Fruit fly (Drosophila melanogaster) whole organism, embryonic: ENCODE measurements around the gene CG6414.
A peak's percentile ranks its signal among the peaks of the same experiment; 100 is the strongest.

ENCODE experiments used
- ATbp ChIP-seq: fragments of 200-800 bp; sonication (Bioruptor generic); optimal IDR thresholded peaks from 2 replicates; lab custom pipeline; 2017; ENCODE audit warnings: missing biosample characterization, mild to moderate bottlenecking, missing genetic modification characterization, missing genetic modification reagents
- Awh ChIP-seq: fragments of 200-800 bp; sonication (Bioruptor generic); IDR thresholded peaks from 2 replicates; pipeline ENCODE4, ENCODE4 v1.3.6; 2022; ENCODE audit warnings: missing biosample characterization, missing genetic modification characterization
- BtbVII ChIP-seq: fragments of 200-800 bp; sonication (Bioruptor generic); optimal IDR thresholded peaks from 3 replicates; lab custom pipeline; 2017; ENCODE audit warnings: missing biosample characterization, mild to moderate bottlenecking, missing genetic modification characterization
- Bteb2 ChIP-seq: fragments of 200-800 bp; sonication (Bioruptor generic); optimal IDR thresholded peaks from 2 replicates; lab custom pipeline; 2016; ENCODE audit warnings: missing biosample characterization, missing genetic modification characterization
- CG10565 ChIP-seq: fragments of 200-800 bp; sonication (Bioruptor generic); optimal IDR thresholded peaks from 3 replicates; lab custom pipeline; 2016; ENCODE audit warnings: missing biosample characterization, mild to moderate bottlenecking, missing genetic modification characterization
- CG11456 ChIP-seq: fragments of 200-800 bp; sonication (Bioruptor generic); IDR thresholded peaks from 3 replicates; pipeline ENCODE4 v1.3.6; 2022; ENCODE audit warnings: missing biosample characterization, missing genetic modification characterization
- CG11504 ChIP-seq: fragments of 200-800 bp; sonication (Bioruptor generic); optimal IDR thresholded peaks from 3 replicates; lab custom pipeline; 2019; ENCODE audit warnings: missing biosample characterization, mild to moderate bottlenecking, missing genetic modification characterization, moderate library complexity
- CG12219 ChIP-seq: fragments of 200-800 bp; sonication (Bioruptor generic); optimal IDR thresholded peaks from 3 replicates; lab custom pipeline; 2018; ENCODE audit warnings: missing biosample characterization, mild to moderate bottlenecking, missing genetic modification characterization
- CG14860 ChIP-seq: fragments of 200-800 bp; sonication (Bioruptor generic); IDR thresholded peaks from 3 replicates; pipeline ENCODE4 v1.3.6; 2022; ENCODE audit warnings: missing biosample characterization, missing genetic modification characterization; ENCODE audit not compliant: partially characterized antibody
- CG1603 ChIP-seq: fragments of 200-800 bp; sonication (Bioruptor generic); optimal IDR thresholded peaks from 2 replicates; lab custom pipeline; 2019; ENCODE audit warnings: missing biosample characterization, mild to moderate bottlenecking, missing genetic modification characterization, moderate library complexity
- CG17912 ChIP-seq: fragments of 200-800 bp; sonication (Bioruptor generic); optimal IDR thresholded peaks from 2 replicates; lab custom pipeline; 2018; ENCODE audit warnings: missing biosample characterization, mild to moderate bottlenecking, missing genetic modification characterization
- CG2120 ChIP-seq: fragments of 200-800 bp; sonication (Bioruptor generic); optimal IDR thresholded peaks from 3 replicates; lab custom pipeline; 2016; ENCODE audit warnings: missing biosample characterization, missing genetic modification characterization
- CG2875 ChIP-seq: fragments of 200-800 bp; sonication (Bioruptor generic); optimal IDR thresholded peaks from 2 replicates; lab custom pipeline; 2017; ENCODE audit warnings: missing biosample characterization, mild to moderate bottlenecking, missing genetic modification characterization, missing genetic modification reagents
- CG30403 ChIP-seq: fragments of 200-800 bp; sonication (Bioruptor generic); optimal IDR thresholded peaks from 3 replicates; lab custom pipeline; 2016; ENCODE audit warnings: missing biosample characterization, missing genetic modification characterization
- CG31388 ChIP-seq: fragments of 200-800 bp; sonication (Bioruptor generic); optimal IDR thresholded peaks from 2 replicates; lab custom pipeline; 2016; ENCODE audit warnings: missing biosample characterization, missing genetic modification characterization
- CG43689 ChIP-seq: fragments of 200-800 bp; sonication (Bioruptor generic); IDR thresholded peaks from 2 replicates; pipeline ENCODE4 v1.3.6; 2022; ENCODE audit warnings: missing biosample characterization, missing genetic modification characterization
- CG4820 ChIP-seq: fragments of 200-800 bp; sonication (Bioruptor generic); optimal IDR thresholded peaks from 3 replicates; lab custom pipeline; 2016; ENCODE audit warnings: missing biosample characterization, missing genetic modification characterization
- CG7745 ChIP-seq: fragments of 200-800 bp; sonication (Bioruptor generic); optimal IDR thresholded peaks from 2 replicates; lab custom pipeline; 2018; ENCODE audit warnings: missing biosample characterization, mild to moderate bottlenecking, missing genetic modification characterization, moderate library complexity
- CG9797 ChIP-seq: fragments of 200-800 bp; sonication (Bioruptor generic); optimal IDR thresholded peaks from 3 replicates; lab custom pipeline; 2018; ENCODE audit warnings: missing biosample characterization, mild to moderate bottlenecking, missing genetic modification characterization
- CG9932 ChIP-seq: fragments of 200-800 bp; sonication (Bioruptor generic); IDR thresholded peaks from 2 replicates; pipeline ENCODE4 v1.3.6; 2022; ENCODE audit warnings: missing biosample characterization, missing genetic modification characterization
- Dek ChIP-seq: fragments of 200-800 bp; sonication (Bioruptor generic); optimal IDR thresholded peaks from 3 replicates; lab custom pipeline; 2019; ENCODE audit warnings: missing biosample characterization, mild to moderate bottlenecking, missing genetic modification characterization, moderate library complexity
- Dfd ChIP-seq, 2 experiments: fragments of >200 bp; optimal IDR thresholded peaks; 2 replicates each; lab custom pipeline; 2017; ENCODE audit warnings: missing biosample characterization in 2 of 2, missing genetic modification characterization in 2 of 2
- Drgx ChIP-seq: fragments of 200-800 bp; sonication (Bioruptor generic); IDR thresholded peaks from 2 replicates; pipeline ENCODE4 v1.3.6; 2022; ENCODE audit warnings: missing biosample characterization, missing genetic modification characterization
- HmgZ ChIP-seq: fragments of 200-800 bp; sonication (Bioruptor generic); optimal IDR thresholded peaks from 2 replicates; lab custom pipeline; 2018; ENCODE audit warnings: missing biosample characterization, mild to moderate bottlenecking, missing genetic modification characterization
- Hr3 ChIP-seq: fragments of 200-800 bp; sonication (Bioruptor generic); optimal IDR thresholded peaks from 3 replicates; lab custom pipeline; 2016; ENCODE audit warnings: missing biosample characterization, missing genetic modification characterization
- Hsf ChIP-seq: fragments of 200-800 bp; sonication (Bioruptor generic); optimal IDR thresholded peaks from 3 replicates; lab custom pipeline; 2016; ENCODE audit warnings: missing biosample characterization, missing genetic modification characterization
- Myb ChIP-seq: fragments of 200-800 bp; sonication (Bioruptor generic); optimal IDR thresholded peaks from 2 replicates; lab custom pipeline; 2016; ENCODE audit warnings: missing biosample characterization, missing genetic modification characterization
- Neu2 ChIP-seq: fragments of 200-800 bp; sonication (Bioruptor generic); optimal IDR thresholded peaks from 3 replicates; lab custom pipeline; 2016; ENCODE audit warnings: missing biosample characterization, missing genetic modification characterization, borderline replicate concordance
- Oli ChIP-seq: fragments of 200-800 bp; sonication (Bioruptor generic); optimal IDR thresholded peaks from 2 replicates; lab custom pipeline; 2018; ENCODE audit warnings: missing biosample characterization, mild to moderate bottlenecking, missing genetic modification characterization, moderate library complexity
- ase ChIP-seq: fragments of 200-800 bp; sonication (Bioruptor generic); IDR thresholded peaks from 3 replicates; pipeline ENCODE4 v1.3.6; 2022; ENCODE audit warnings: missing biosample characterization, missing genetic modification characterization
- bbx ChIP-seq: fragments of 200-800 bp; sonication (Bioruptor generic); IDR thresholded peaks from 2 replicates; pipeline ENCODE4 v1.3.6; 2022; ENCODE audit warnings: missing biosample characterization, missing genetic modification characterization; ENCODE audit not compliant: partially characterized antibody
- bigmax ChIP-seq: fragments of 200-800 bp; sonication (Bioruptor generic); optimal IDR thresholded peaks from 2 replicates; lab custom pipeline; 2018; ENCODE audit warnings: missing biosample characterization, mild to moderate bottlenecking, missing genetic modification characterization
- emc ChIP-seq: fragments of 200-800 bp; sonication (Bioruptor generic); optimal IDR thresholded peaks from 2 replicates; lab custom pipeline; 2016; ENCODE audit warnings: missing biosample characterization, missing genetic modification characterization
- ems ChIP-seq: fragments of 200-800 bp; sonication (Bioruptor generic); optimal IDR thresholded peaks from 3 replicates; lab custom pipeline; 2016; ENCODE audit warnings: missing biosample characterization, missing genetic modification characterization
- en ChIP-seq: fragments of 200-800 bp; sonication (Bioruptor generic); optimal IDR thresholded peaks from 2 replicates; lab custom pipeline; 2016; ENCODE audit warnings: missing biosample characterization, missing genetic modification characterization
- ewg ChIP-seq: fragments of 200-800 bp; sonication (Bioruptor generic); optimal IDR thresholded peaks from 3 replicates; lab custom pipeline; 2017; ENCODE audit warnings: mild to moderate bottlenecking, missing biosample characterization, missing genetic modification reagents, missing genetic modification characterization
- fd64A ChIP-seq: fragments of 200-800 bp; sonication (Bioruptor generic); optimal IDR thresholded peaks from 3 replicates; lab custom pipeline; 2018; ENCODE audit warnings: missing biosample characterization, mild to moderate bottlenecking, missing genetic modification characterization
- gro ChIP-seq: fragments of 200-800 bp; sonication (Bioruptor generic); optimal IDR thresholded peaks from 2 replicates; lab custom pipeline; 2016; ENCODE audit warnings: missing biosample characterization, missing genetic modification characterization
- her ChIP-seq: fragments of 200-800 bp; sonication (Bioruptor generic); optimal IDR thresholded peaks from 2 replicates; lab custom pipeline; 2016; ENCODE audit warnings: missing biosample characterization, missing genetic modification characterization
- pan ChIP-seq, 4 experiments: fragments of >200 bp in 3 of 4; fragments of 200-800 bp in 1 of 4; sonication (Bioruptor generic) in 1 of 4; optimal IDR thresholded peaks in 3 of 4; IDR thresholded peaks in 1 of 4; 2 replicates each; pipeline versions ENCODE4 v1.3.6 to Lab custom; 2017 to 2022; ENCODE audit warnings: missing biosample characterization in 2 of 4, missing genetic modification characterization in 2 of 4, mixed read lengths in 1 of 4
- repo ChIP-seq: fragments of 200-800 bp; sonication (Bioruptor generic); optimal IDR thresholded peaks from 2 replicates; lab custom pipeline; 2016; ENCODE audit warnings: missing biosample characterization, missing genetic modification characterization
- ro ChIP-seq: fragments of 200-800 bp; sonication (Bioruptor generic); IDR thresholded peaks from 2 replicates; pipeline ENCODE4 v1.3.6; 2022; ENCODE audit warnings: missing biosample characterization, missing genetic modification characterization
- sqz ChIP-seq: fragments of 200-800 bp; sonication (Bioruptor generic); optimal IDR thresholded peaks from 3 replicates; lab custom pipeline; 2018; ENCODE audit warnings: missing biosample characterization, mild to moderate bottlenecking, missing genetic modification characterization
- tap ChIP-seq: fragments of 200-800 bp; optimal IDR thresholded peaks from 3 replicates; lab custom pipeline; 2019; ENCODE audit warnings: missing biosample characterization, mild to moderate bottlenecking, missing genetic modification characterization, moderate library complexity
- tio ChIP-seq: fragments of 200-800 bp; sonication (Bioruptor generic); optimal IDR thresholded peaks from 2 replicates; lab custom pipeline; 2017; ENCODE audit warnings: missing biosample characterization, missing genetic modification characterization, inconsistent platforms
- toy ChIP-seq: fragments of 200-800 bp; sonication (Bioruptor generic); IDR thresholded peaks from 2 replicates; pipeline ENCODE4 v1.3.6; 2022; ENCODE audit warnings: missing biosample characterization, missing genetic modification characterization
- unc-4 ChIP-seq: fragments of 200-800 bp; sonication (Bioruptor generic); IDR thresholded peaks from 2 replicates; pipeline ENCODE4 v1.3.6; 2022; ENCODE audit warnings: missing biosample characterization, missing genetic modification characterization; ENCODE audit not compliant: partially characterized antibody
- vnd ChIP-seq: fragments of 200-800 bp; sonication (Bioruptor generic); IDR thresholded peaks from 3 replicates; pipeline ENCODE4 v1.3.6; 2022; ENCODE audit warnings: missing biosample characterization, missing genetic modification characterization; ENCODE audit not compliant: partially characterized antibody
- vvl ChIP-seq: fragments of 200-800 bp; sonication (Bioruptor generic); IDR thresholded peaks from 2 replicates; pipeline ENCODE4 v1.3.6; 2022; ENCODE audit warnings: missing biosample characterization, missing genetic modification characterization
- zen ChIP-seq: fragments of 200-800 bp; sonication (Bioruptor generic); optimal IDR thresholded peaks from 3 replicates; lab custom pipeline; 2018; ENCODE audit warnings: missing biosample characterization, mild to moderate bottlenecking, missing genetic modification characterization, moderate library complexity

CG6414 gene

dm6 chrX:3964965-3965420 is 6.2 kb downstream of the CG6414 start, which contains the start of gene lva (continued):
- no peak for TF ChIP-seq CG30403 (GFP tag; lab: Kevin White, UChicago)
- TF ChIP-seq CG17912: no peak
- TF ChIP-seq CG2120 (GFP tag; lab: Kevin White, UChicago): no peak
- TF ChIP-seq emc (GFP tag; lab: Kevin White, UChicago): no peak
- no peak for TF ChIP-seq CG1603 (tag; lab: Kevin White, UChicago)
- no peak for TF ChIP-seq Oli (tag; lab: Kevin White, UChicago)
- TF ChIP-seq zen (tag; lab: Kevin White, UChicago): no peak
- TF ChIP-seq Dek (tag; lab: Kevin White, UChicago): no peak
- no peak for TF ChIP-seq en (GFP tag; lab: Kevin White, UChicago)
- no peak for TF ChIP-seq bigmax (GFP tag; lab: Kevin White, UChicago)
- TF ChIP-seq her (GFP tag; lab: Kevin White, UChicago): no peak
- TF ChIP-seq pan (optimal IDR thresholded peaks at IDR 0.05; lab: Kevin White, UChicago): no peak
- TF ChIP-seq pan (GFP tag; optimal IDR thresholded peaks at IDR 0.05 in 1 of 2, IDR thresholded peaks at IDR 0.05 in 1 of 2): no peak
- no peak for TF ChIP-seq tap (tag; lab: Kevin White, UChicago)
- TF ChIP-seq CG7745: no peak
- peak; percentile 42 for TF ChIP-seq HmgZ (tag; lab: Kevin White, UChicago)
- 0 out of 2 replicates have a peak, but pooled peaks have one; percentile 21 for TF ChIP-seq bbx (GFP tag; lab: Robert Waterston, UW)
- no peak for TF ChIP-seq CG2875 (GFP tag; lab: Kevin White, UChicago)
- TF ChIP-seq Neu2 (GFP tag; lab: Kevin White, UChicago): no peak
- TF ChIP-seq CG43689: no peak
- no peak for TF ChIP-seq Dfd (GFP tag; optimal IDR thresholded peaks at IDR 0.05; lab: Kevin White, UChicago)
- no peak for TF ChIP-seq Bteb2 (GFP tag; lab: Kevin White, UChicago)
- TF ChIP-seq ems (GFP tag; lab: Kevin White, UChicago): no peak
- no peak for TF ChIP-seq CG11456 (GFP tag; lab: Robert Waterston, UW)
- no peak for TF ChIP-seq BtbVII (GFP tag; lab: Kevin White, UChicago)
- 0 out of 2 replicates have a peak, but pooled peaks have one; percentile 29 for TF ChIP-seq Drgx (GFP tag; lab: Robert Waterston, UW)
- TF ChIP-seq vnd (GFP tag; lab: Robert Waterston, UW): 0 out of 3 replicates have a peak, but pooled peaks have one; percentile 41
- no peak for TF ChIP-seq CG4820 (GFP tag; lab: Kevin White, UChicago)
- TF ChIP-seq tio (GFP tag; lab: Kevin White, UChicago): no peak
- no peak for TF ChIP-seq sqz (GFP tag; lab: Kevin White, UChicago)
- TF ChIP-seq CG10565 (GFP tag; lab: Kevin White, UChicago): no peak
- TF ChIP-seq vvl: 0 out of 2 replicates have a peak, but pooled peaks have one; percentile 10
- TF ChIP-seq CG11504 (tag; lab: Kevin White, UChicago): no peak
- 0 out of 3 replicates have a peak, but pooled peaks have one; percentile 44 for TF ChIP-seq CG14860 (GFP tag; lab: Robert Waterston, UW)
- no peak for TF ChIP-seq Hr3 (GFP tag; lab: Kevin White, UChicago)
- TF ChIP-seq unc-4 (GFP tag; lab: Robert Waterston, UW): peak; percentile 46; the same call in 1 of the 2 replicates
- TF ChIP-seq ro (GFP tag; lab: Robert Waterston, UW): no peak
- peak; percentile 50 for TF ChIP-seq Myb
- TF ChIP-seq ATbp (GFP tag; lab: Kevin White, UChicago): no peak
- TF ChIP-seq CG12219 (GFP tag; lab: Kevin White, UChicago): no peak
- TF ChIP-seq repo (GFP tag; lab: Kevin White, UChicago): no peak
- no peak for TF ChIP-seq toy
- no peak for TF ChIP-seq Awh (GFP tag; lab: Robert Waterston, UW)
- TF ChIP-seq fd64A (GFP tag; lab: Kevin White, UChicago): no peak
- TF ChIP-seq Hsf (GFP tag; lab: Kevin White, UChicago): no peak
- TF ChIP-seq gro (GFP tag; lab: Kevin White, UChicago): no peak
- no peak for TF ChIP-seq ewg
- TF ChIP-seq CG9932 (GFP tag; lab: Robert Waterston, UW): no peak
- TF ChIP-seq ase (GFP tag; lab: Robert Waterston, UW): no peak
- TF ChIP-seq CG9797: peak; percentile 40
- TF ChIP-seq CG31388 (GFP tag; lab: Kevin White, UChicago): no peak
